Fruit fly (Drosophila melanogaster): ENCODE measurements around the gene PolQ.

dm6 chr3R:12688116-12688515, 24.0 kb downstream of the PolQ start:
- TF ChIP-seq dac (GFP tag; optimal IDR thresholded peaks at IDR 0.05) (no peak), Ets21C (GFP tag; optimal IDR thresholded peaks at IDR 0.05) (no peak), Eip75B (GFP tag; optimal IDR thresholded peaks at IDR 0.05) (no peak), svp (GFP tag) (no peak)

Data from whole organism, prepupa.